Fruit fly (Drosophila melanogaster): ENCODE data around the gene RhoL.

RhoL gene

DNA sequence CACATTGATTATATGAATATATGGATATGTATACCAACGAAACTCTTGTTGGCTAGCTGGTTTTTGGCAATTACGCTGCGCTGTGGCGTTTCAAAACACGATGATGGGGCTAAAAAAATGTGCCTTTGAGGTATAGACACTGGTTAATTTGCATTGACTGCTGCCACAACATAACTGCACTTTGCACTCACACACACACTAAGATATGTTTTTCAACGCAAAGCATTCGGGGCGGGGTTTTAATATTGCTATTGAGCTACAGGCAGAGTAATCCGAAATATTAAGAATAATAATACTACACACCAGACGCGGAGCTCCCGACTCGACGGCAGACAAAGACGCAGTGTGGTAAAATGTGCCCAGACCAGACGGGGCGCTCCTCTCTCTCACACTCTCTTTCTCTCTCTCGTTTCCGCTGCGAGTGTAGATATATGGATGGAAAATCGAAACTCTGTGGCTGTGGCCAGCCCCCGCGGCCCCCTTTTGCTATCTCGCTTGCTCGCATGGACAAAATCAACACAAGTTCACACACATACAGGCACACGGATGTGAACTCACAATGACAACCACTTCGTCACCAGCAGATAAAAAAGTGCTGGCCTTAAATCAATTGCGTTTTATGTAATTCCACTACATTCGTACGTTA is 48.8 kb upstream of the RhoL start (continued):
- TF ChIP-seq CG15696 (tag; optimal IDR thresholded peaks at IDR 0.05) (no peak), Six4 (GFP tag; optimal IDR thresholded peaks at IDR 0.05) (no peak), Doc3 (GFP tag; IDR thresholded peaks at IDR 0.05; ENCODE audit: partially characterized antibody) (no peak), CG17802 (tag; optimal IDR thresholded peaks at IDR 0.05) (no peak), Elba2 (GFP tag; optimal IDR thresholded peaks at IDR 0.05) (no peak), tin (GFP tag; optimal IDR thresholded peaks at IDR 0.05) (peak; percentile 15), danr (GFP tag; IDR thresholded peaks at IDR 0.05) (no peak), grau (tag; optimal IDR thresholded peaks at IDR 0.05) (no peak), Usf (GFP tag; optimal IDR thresholded peaks at IDR 0.05) (no peak), CG30431 (GFP tag; optimal IDR thresholded peaks at IDR 0.05) (no peak), ATbp (GFP tag; optimal IDR thresholded peaks at IDR 0.05) (peak; percentile 24), tna (GFP tag; IDR thresholded peaks at IDR 0.05; ENCODE audit: partially characterized antibody) (no peak), CG14050 (GFP tag; IDR thresholded peaks at IDR 0.05) (no peak), eyg (GFP tag; optimal IDR thresholded peaks at IDR 0.05) (no peak), CG9932 (GFP tag; IDR thresholded peaks at IDR 0.05) (no peak), wdn (GFP tag; IDR thresholded peaks at IDR 0.05) (no peak), CG1529 (GFP tag; optimal IDR thresholded peaks at IDR 0.05) (no peak), CG16813 (GFP tag; IDR thresholded peaks at IDR 0.05; ENCODE audit: partially characterized antibody) (no peak), row (GFP tag; IDR thresholded peaks at IDR 0.05) (no peak), CG13123 (GFP tag; optimal IDR thresholded peaks at IDR 0.05) (no peak), Atf6 (GFP tag; IDR thresholded peaks at IDR 0.05) (no peak), al (GFP tag; IDR thresholded peaks at IDR 0.05) (no peak), ems (GFP tag; optimal IDR thresholded peaks at IDR 0.05) (no peak), luna (GFP tag; optimal IDR thresholded peaks at IDR 0.05) (no peak), Oaz (GFP tag; IDR thresholded peaks at IDR 0.05) (no peak), MESR4 (GFP tag; optimal IDR thresholded peaks at IDR 0.05) (peak; percentile 96), CG14667 (GFP tag; IDR thresholded peaks at IDR 0.05) (no peak), Ets65A (GFP tag) (no peak), BEAF-32 (GFP tag; optimal IDR thresholded peaks at IDR 0.05) (no peak), nmo (GFP tag; optimal IDR thresholded peaks at IDR 0.05) (no peak), Bteb2 (GFP tag; optimal IDR thresholded peaks at IDR 0.05) (no peak), pros (GFP tag; optimal IDR thresholded peaks at IDR 0.05) (peak; percentile 45), CG1602 (GFP tag; optimal IDR thresholded peaks at IDR 0.05) (no peak), CG12071 (GFP tag; optimal IDR thresholded peaks at IDR 0.05) (peak; percentile 84), Antp (GFP tag; optimal IDR thresholded peaks at IDR 0.05) (peak; percentile 13), Hmr (GFP tag; optimal IDR thresholded peaks at IDR 0.05) (peak; percentile 77), Camta (GFP tag; optimal IDR thresholded peaks at IDR 0.05) (peak; percentile 46), CG32772 (GFP tag; IDR thresholded peaks at IDR 0.05) (no peak), CG3065 (GFP tag; optimal IDR thresholded peaks at IDR 0.05) (no peak), CG7839 (tag; optimal IDR thresholded peaks at IDR 0.05) (no peak), CG31224 (GFP tag; IDR thresholded peaks at IDR 0.05) (no peak), CG7987 (GFP tag; optimal IDR thresholded peaks at IDR 0.05) (peak; percentile 81), CG11093 (GFP tag; IDR thresholded peaks at IDR 0.05) (no peak), CG3995 (GFP tag; optimal IDR thresholded peaks at IDR 0.05) (peak; percentile 5), CG12659 (GFP tag; optimal IDR thresholded peaks at IDR 0.05) (peak; percentile 43), lov (optimal IDR thresholded peaks at IDR 0.05) (peak; percentile 36), lov (GFP tag; IDR thresholded peaks at IDR 0.05) (no peak), CG30403 (GFP tag; optimal IDR thresholded peaks at IDR 0.05) (no peak), CG11456 (GFP tag; IDR thresholded peaks at IDR 0.05) (no peak), Lim3 (GFP tag; IDR thresholded peaks at IDR 0.05) (no peak), bcd (GFP tag; optimal IDR thresholded peaks at IDR 0.05) (no peak), Nf-YC (tag; optimal IDR thresholded peaks at IDR 0.05) (peak; percentile 42)
